Worm (Caenorhabditis elegans): ENCODE results near the gene T10B9.14.

DNA sequence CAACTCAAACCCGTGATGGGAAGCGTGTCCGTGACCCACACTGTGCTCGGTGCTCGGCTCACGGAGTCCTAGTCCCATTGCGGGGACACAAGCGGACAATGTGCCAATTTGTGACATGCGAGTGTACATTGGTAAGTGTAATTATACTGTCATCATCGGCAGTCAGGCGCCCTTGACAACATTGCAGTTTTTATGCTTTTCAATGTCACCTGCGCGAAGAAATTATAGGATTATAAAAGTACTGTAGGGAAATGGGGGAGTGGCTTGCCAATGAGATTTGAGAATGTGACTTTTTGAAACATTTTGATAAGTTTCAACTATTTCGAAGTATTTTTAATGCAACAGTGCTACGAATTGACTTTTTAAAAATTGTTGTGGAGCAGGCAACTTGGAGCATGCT is 46.5 kb downstream of the T10B9.14 start:
- no peak for TF ChIP-seq flt-1 (GFP tag; IDR thresholded peaks at IDR 0.05)
- TF ChIP-seq med-1 (GFP tag; optimal IDR thresholded peaks at IDR 0.05; ENCODE audit: insufficient read depth), result no peak
- TF ChIP-seq klf-2 (GFP tag; conservative IDR thresholded peaks at IDR 0.05), result no peak
- no peak for TF ChIP-seq tab-1 (GFP tag; IDR thresholded peaks at IDR 0.05)

Measured in whole organism, midembryonic.